Worm (Caenorhabditis elegans) whole organism, L2 larva: Measurements from ENCODE around the gene T24E12.13.

Experiments
- C34F6.9 ChIP-seq: fragments of 150-350 bp; optimal IDR thresholded peaks from 2 replicates; lab custom pipeline; 2014; ENCODE audit warnings: missing biosample characterization, missing genetic modification characterization
- F13H6.1 ChIP-seq: sonication (generic microtip); optimal IDR thresholded peaks from 2 replicates; lab custom pipeline; 2016; ENCODE audit warnings: missing genetic modification characterization, missing compliant biosample characterization
- R02D3.7 ChIP-seq: fragments of 150-350 bp; optimal IDR thresholded peaks from 2 replicates; lab custom pipeline; 2014; ENCODE audit warnings: missing biosample characterization, missing genetic modification characterization
- Y55F3AM.14 ChIP-seq: fragments of 200-800 bp; sonication (Bioruptor generic); optimal IDR thresholded peaks from 2 replicates; lab custom pipeline; 2018; ENCODE audit warnings: mild to moderate bottlenecking, missing genetic modification characterization, missing compliant biosample characterization
- ZK546.5 ChIP-seq: sonication (generic microtip); optimal IDR thresholded peaks from 2 replicates; lab custom pipeline; 2017; ENCODE audit warnings: missing biosample characterization, missing genetic modification characterization
- alr-1 ChIP-seq: fragments of 150-350 bp; optimal IDR thresholded peaks from 2 replicates; lab custom pipeline; 2014; ENCODE audit warnings: missing biosample characterization, missing genetic modification characterization
- aly-2 ChIP-seq: fragments of 150-350 bp; optimal IDR thresholded peaks from 2 replicates; lab custom pipeline; 2014; ENCODE audit warnings: missing biosample characterization, missing genetic modification characterization
- ceh-16 ChIP-seq: fragments of 150-350 bp; optimal IDR thresholded peaks from 2 replicates; lab custom pipeline; 2014; ENCODE audit warnings: missing biosample characterization, missing genetic modification characterization
- ceh-82 ChIP-seq: fragments of 150-350 bp; optimal IDR thresholded peaks from 2 replicates; lab custom pipeline; 2014; ENCODE audit warnings: missing biosample characterization, missing genetic modification characterization
- crh-2 ChIP-seq: sonication (generic microtip); optimal IDR thresholded peaks from 2 replicates; lab custom pipeline; 2017; ENCODE audit warnings: missing biosample characterization, missing genetic modification characterization
- egl-27 ChIP-seq: sonication (generic microtip); optimal IDR thresholded peaks from 3 replicates; lab custom pipeline; 2017; ENCODE audit warnings: missing biosample characterization, missing genetic modification reagents, missing genetic modification characterization
- elt-1 ChIP-seq: fragments of 150-350 bp; optimal IDR thresholded peaks from 2 replicates; lab custom pipeline; 2014; ENCODE audit warnings: missing biosample characterization, missing genetic modification characterization
- elt-3 ChIP-seq: sonication (generic microtip); optimal IDR thresholded peaks from 2 replicates; lab custom pipeline; 2017; ENCODE audit warnings: missing biosample characterization, missing genetic modification characterization
- fos-1 ChIP-seq: fragments of 150-350 bp; optimal IDR thresholded peaks from 2 replicates; lab custom pipeline; 2014; ENCODE audit warnings: missing biosample characterization, missing genetic modification characterization
- gmeb-1 ChIP-seq: fragments of 150-350 bp; optimal IDR thresholded peaks from 2 replicates; lab custom pipeline; 2014; ENCODE audit warnings: missing biosample characterization, missing genetic modification characterization
- lin-11 ChIP-seq: fragments of 150-350 bp; sonication (generic microtip); optimal IDR thresholded peaks from 2 replicates; lab custom pipeline; 2014; ENCODE audit warnings: missing biosample characterization, missing genetic modification characterization, inconsistent platforms, mixed read lengths
- lin-13 ChIP-seq: fragments of 150-350 bp; optimal IDR thresholded peaks from 2 replicates; lab custom pipeline; 2014; ENCODE audit warnings: missing biosample characterization, missing genetic modification reagents, missing genetic modification characterization
- lin-39 ChIP-seq: fragments of 150-350 bp; optimal IDR thresholded peaks from 2 replicates; lab custom pipeline; 2014; ENCODE audit warnings: missing biosample characterization, missing genetic modification reagents, missing genetic modification characterization
- lsy-2 ChIP-seq, 2 experiments: fragments of 150-350 bp in 1 of 2; sonication (generic microtip) in 1 of 2; optimal IDR thresholded peaks; 2 replicates each; lab custom pipeline; 2014 to 2017; ENCODE audit warnings: missing biosample characterization in 2 of 2, missing genetic modification characterization in 2 of 2
- mab-5 ChIP-seq: fragments of 150-350 bp; optimal IDR thresholded peaks from 2 replicates; lab custom pipeline; 2014; ENCODE audit warnings: missing biosample characterization, missing genetic modification characterization
- mbf-1 ChIP-seq: sonication (generic microtip); optimal IDR thresholded peaks from 2 replicates; lab custom pipeline; 2017; ENCODE audit warnings: missing biosample characterization, missing genetic modification characterization
- mdl-1 ChIP-seq, 2 experiments: fragments of 150-350 bp in 1 of 2; sonication (generic microtip) in 1 of 2; optimal IDR thresholded peaks; 2 replicates each; lab custom pipeline; 2017; ENCODE audit warnings: missing biosample characterization in 2 of 2, missing genetic modification characterization in 2 of 2
- nhr-10 ChIP-seq: sonication (generic microtip); optimal IDR thresholded peaks from 2 replicates; lab custom pipeline; 2017; ENCODE audit warnings: missing biosample characterization, missing genetic modification characterization
- nhr-12 ChIP-seq: fragments of 150-350 bp; optimal IDR thresholded peaks from 2 replicates; lab custom pipeline; 2014; ENCODE audit warnings: missing biosample characterization, missing genetic modification characterization
- nhr-129 ChIP-seq: fragments of 150-350 bp; optimal IDR thresholded peaks from 2 replicates; lab custom pipeline; 2014; ENCODE audit warnings: missing biosample characterization, missing genetic modification characterization
- nhr-237 ChIP-seq: fragments of 150-350 bp; optimal IDR thresholded peaks from 2 replicates; lab custom pipeline; 2014; ENCODE audit warnings: missing biosample characterization, missing genetic modification characterization
- nhr-25 ChIP-seq: fragments of 150-350 bp; sonication (generic microtip); optimal IDR thresholded peaks from 3 replicates; lab custom pipeline; 2014; ENCODE audit warnings: missing biosample characterization, missing genetic modification characterization
- nhr-6 ChIP-seq: fragments of 150-350 bp; optimal IDR thresholded peaks from 2 replicates; lab custom pipeline; 2014; ENCODE audit warnings: missing biosample characterization, missing genetic modification characterization
- peb-1 ChIP-seq: fragments of 150-350 bp; optimal IDR thresholded peaks from 2 replicates; lab custom pipeline; 2014; ENCODE audit warnings: missing biosample characterization, missing genetic modification characterization
- sem-4 ChIP-seq: fragments of 150-350 bp; optimal IDR thresholded peaks from 2 replicates; lab custom pipeline; 2014; ENCODE audit warnings: missing biosample characterization, missing genetic modification reagents, missing genetic modification characterization
- skn-1 ChIP-seq: sonication (generic microtip); optimal IDR thresholded peaks from 2 replicates; lab custom pipeline; 2017; ENCODE audit warnings: missing biosample characterization, missing genetic modification characterization
- sma-3 ChIP-seq: sonication (generic microtip); optimal IDR thresholded peaks from 2 replicates; lab custom pipeline; 2016; ENCODE audit warnings: missing genetic modification reagents, missing genetic modification characterization, missing compliant biosample characterization
- sma-9 ChIP-seq, 2 experiments: fragments of 150-350 bp in 1 of 2; sonication (generic microtip) in 1 of 2; optimal IDR thresholded peaks; 2 replicates each; lab custom pipeline; 2014 to 2016; ENCODE audit warnings: missing genetic modification characterization in 2 of 2, mild to moderate bottlenecking in 1 of 2, missing biosample characterization in 1 of 2, missing compliant biosample characterization in 1 of 2, missing genetic modification reagents in 1 of 2, moderate library complexity in 1 of 2
- snpc-4 ChIP-seq: fragments of 150-350 bp; optimal IDR thresholded peaks from 2 replicates; lab custom pipeline; 2014; ENCODE audit warnings: missing biosample characterization, missing genetic modification characterization
- unc-39 ChIP-seq: fragments of 150-350 bp; optimal IDR thresholded peaks from 2 replicates; lab custom pipeline; 2014; ENCODE audit warnings: missing biosample characterization, missing genetic modification characterization
- unc-55 ChIP-seq: fragments of 150-350 bp; sonication (generic microtip); optimal IDR thresholded peaks from 3 replicates; lab custom pipeline; 2014; ENCODE audit warnings: missing biosample characterization, missing genetic modification reagents, missing genetic modification characterization
- zag-1 ChIP-seq: fragments of 150-350 bp; optimal IDR thresholded peaks from 2 replicates; lab custom pipeline; 2014; ENCODE audit warnings: missing biosample characterization, missing genetic modification characterization
- ztf-1 ChIP-seq: fragments of 200-800 bp; sonication (Bioruptor generic); conservative IDR thresholded peaks from 2 replicates; pipeline ENCODE4 v1.3.6; 2022; ENCODE audit warnings: missing genetic modification characterization, missing compliant biosample characterization
- ztf-11 ChIP-seq: sonication (generic microtip); optimal IDR thresholded peaks from 2 replicates; lab custom pipeline; 2017; ENCODE audit warnings: missing biosample characterization, missing genetic modification characterization

Gene T24E12.13

DNA sequence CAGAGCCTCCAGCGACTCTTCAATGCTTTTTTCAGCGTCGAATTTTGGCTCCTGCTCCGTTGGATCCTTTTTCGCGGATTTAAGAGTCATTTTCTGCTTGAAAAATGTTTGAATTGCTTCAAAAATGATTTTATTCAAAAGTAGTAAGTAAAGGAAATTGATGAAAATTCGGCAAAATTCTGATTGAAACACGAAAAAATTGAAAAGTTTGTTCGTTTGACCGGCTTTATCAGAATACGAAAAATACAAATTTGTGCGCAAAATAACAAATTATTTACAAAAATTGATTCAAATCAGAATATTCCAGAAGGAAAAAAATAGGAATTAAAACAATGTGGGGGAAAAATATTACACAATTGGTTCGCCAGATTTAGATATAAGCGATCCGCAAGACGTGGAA lies 19.7 kb downstream of the T24E12.13 start, which contains the start of gene F54D10.4:
F54D10.4 (minus strand) TSS at position 101 of the 400 bp plus-strand sequence.
- TF ChIP-seq F13H6.1 (tag; lab: Kevin White, UChicago) (no peak), ceh-82 (tag; lab: Kevin White, UChicago) (no peak), egl-27 (tag; lab: Kevin White, UChicago) (no peak), nhr-25 (no peak), snpc-4 (no peak), unc-55 (GFP tag; lab: Kevin White, UChicago) (no peak), mdl-1 (tag; optimal IDR thresholded peaks at IDR 0.05; lab: Kevin White, UChicago) (no peak), sma-3 (GFP tag; lab: Kevin White, UChicago) (no peak), zag-1 (tag; lab: Kevin White, UChicago) (no peak), skn-1 (tag; lab: Kevin White, UChicago) (no peak), gmeb-1 (tag; lab: Kevin White, UChicago) (no peak), mbf-1 (tag; lab: Kevin White, UChicago) (no peak), nhr-10 (tag; lab: Kevin White, UChicago) (no peak), crh-2 (tag; lab: Kevin White, UChicago) (no peak), alr-1 (tag; lab: Kevin White, UChicago) (no peak), fos-1 (no peak), sem-4 (tag; lab: Kevin White, UChicago) (no peak), lin-39 (tag; lab: Kevin White, UChicago) (no peak)

DNA sequence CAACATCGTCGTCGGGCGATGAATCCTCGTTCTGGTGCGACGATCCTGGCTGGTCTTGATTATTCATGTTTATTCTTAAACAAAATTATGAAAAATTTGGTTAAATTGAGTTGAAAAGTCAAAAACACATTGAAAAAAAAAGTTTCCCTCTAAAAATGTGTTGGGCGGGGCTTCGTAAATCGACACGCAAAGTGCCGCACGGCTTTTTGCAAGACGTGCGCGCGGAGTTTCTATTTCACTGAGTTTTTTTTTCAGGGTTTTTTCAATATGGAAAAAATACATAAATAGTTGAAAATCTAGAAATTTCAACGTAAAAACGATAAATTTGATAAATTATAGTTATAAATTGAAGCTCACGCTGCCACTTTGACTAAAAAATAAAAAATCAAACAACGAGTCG lies 20.9 kb downstream of the T24E12.13 start, which contains the start of gene F54D10.5:
F54D10.5 (minus strand) TSS at position 74 of the 400 bp plus-strand sequence.
- peak; percentile 82 for TF ChIP-seq sma-3 (GFP tag; lab: Kevin White, UChicago)
- peak; percentile 65 for TF ChIP-seq nhr-129 (tag; lab: Kevin White, UChicago)
- TF ChIP-seq sem-4 (tag; lab: Kevin White, UChicago): peak; percentile 74
- peak; percentile 39 for TF ChIP-seq mab-5
- TF ChIP-seq unc-55 (GFP tag; lab: Kevin White, UChicago): peak; percentile 87
- peak; percentile 84 for TF ChIP-seq sma-9 (GFP tag; optimal IDR thresholded peaks at IDR 0.05; lab: Kevin White, UChicago)
- TF ChIP-seq sma-9 (tag; optimal IDR thresholded peaks at IDR 0.05; lab: Kevin White, UChicago): no peak
- peak; percentile 75 for TF ChIP-seq F13H6.1 (tag; lab: Kevin White, UChicago)
- peak; percentile 9 for TF ChIP-seq zag-1 (tag; lab: Kevin White, UChicago)
- no peak for TF ChIP-seq peb-1 (tag; lab: Kevin White, UChicago)
- peak; percentile 84 for TF ChIP-seq lin-13 (GFP tag; lab: Kevin White, UChicago)
- no peak for TF ChIP-seq ceh-82 (tag; lab: Kevin White, UChicago)
- no peak for TF ChIP-seq lin-39 (tag; lab: Kevin White, UChicago)
- no peak for TF ChIP-seq aly-2 (tag; lab: Kevin White, UChicago)
- no peak for TF ChIP-seq nhr-6
- TF ChIP-seq ZK546.5: peak; percentile 41
- peak; percentile 69 to 88 for TF ChIP-seq lsy-2 (tag; optimal IDR thresholded peaks at IDR 0.05; lab: Kevin White, UChicago)
- peak; percentile 95 for TF ChIP-seq gmeb-1 (tag; lab: Kevin White, UChicago)
- peak; percentile 22 for TF ChIP-seq nhr-237 (tag; lab: Kevin White, UChicago)
- peak; percentile 83 for TF ChIP-seq crh-2 (tag; lab: Kevin White, UChicago)
- peak; percentile 70 for TF ChIP-seq lin-11 (tag; lab: Kevin White, UChicago)
- TF ChIP-seq ceh-16: peak; percentile 1
- TF ChIP-seq fos-1: no peak
- TF ChIP-seq snpc-4: peak; percentile 38
- TF ChIP-seq nhr-25: no peak
- TF ChIP-seq skn-1 (tag; lab: Kevin White, UChicago): no peak
- TF ChIP-seq C34F6.9 (tag; lab: Kevin White, UChicago): peak; percentile 67
- no peak for TF ChIP-seq elt-1
- no peak for TF ChIP-seq elt-3
- TF ChIP-seq R02D3.7: peak; percentile 95
- peak; percentile 4 for TF ChIP-seq nhr-10 (tag; lab: Kevin White, UChicago)

- TF ChIP-seq peb-1 (tag; lab: Kevin White, UChicago) (no peak), elt-3 (no peak), nhr-10 (tag; lab: Kevin White, UChicago) (no peak), ZK546.5 (no peak), sem-4 (tag; lab: Kevin White, UChicago) (no peak), mab-5 (no peak), Y55F3AM.14 (no peak), nhr-12 (no peak), ztf-1 (no peak), snpc-4 (no peak), unc-39 (tag; lab: Kevin White, UChicago) (no peak), ztf-11 (tag; lab: Kevin White, UChicago) (no peak), F13H6.1 (tag; lab: Kevin White, UChicago) (no peak), elt-1 (no peak), crh-2 (tag; lab: Kevin White, UChicago) (no peak), lin-13 (GFP tag; lab: Kevin White, UChicago) (no peak)
- TF ChIP-seq, all 48 proteins: peak for 0
Measured at ce11 chrII:3808643-3809042, 21.4 kb downstream of the T24E12.13 start.
